Fruit fly (Drosophila melanogaster): ENCODE data around the gene Ulp1.
A peak's percentile ranks its signal among the peaks of the same experiment; 100 is the strongest.

Gene Ulp1

dm6 chrX:19155922-19156437, 52.0 kb downstream of the Ulp1 start (continued):
- peak; percentile 63 for TF ChIP-seq H2.0 (GFP tag; IDR thresholded peaks at IDR 0.05)
- peak; percentile 82 for TF ChIP-seq CG18599 (GFP tag; optimal IDR thresholded peaks at IDR 0.05)
- TF ChIP-seq CG9727 (GFP tag; optimal IDR thresholded peaks at IDR 0.05), result peak; percentile 96
- TF ChIP-seq CG4404 (GFP tag; IDR thresholded peaks at IDR 0.05), result peak; percentile 92
- TF ChIP-seq CG15073 (GFP tag; optimal IDR thresholded peaks at IDR 0.05), result peak; percentile 30
- peak; percentile 33 for TF ChIP-seq CG11723 (GFP tag; optimal IDR thresholded peaks at IDR 0.05)
- no peak for TF ChIP-seq Doc2 (GFP tag; IDR thresholded peaks at IDR 0.05)
- TF ChIP-seq odd (GFP tag; optimal IDR thresholded peaks at IDR 0.05), result peak; percentile 82
- no peak for TF ChIP-seq HmgD (GFP tag; optimal IDR thresholded peaks at IDR 0.05)
- peak; percentile 95 for TF ChIP-seq zfh1 (GFP tag; IDR thresholded peaks at IDR 0.05)
- peak; percentile 82 for TF ChIP-seq Med (GFP tag)
- TF ChIP-seq yki (optimal IDR thresholded peaks at IDR 0.05), result no peak
- peak; percentile 64 for TF ChIP-seq Rx (GFP tag; IDR thresholded peaks at IDR 0.05)
- TF ChIP-seq CG6854 (GFP tag; optimal IDR thresholded peaks at IDR 0.05), result peak; percentile 50
- peak; percentile 43 for TF ChIP-seq cato (GFP tag; optimal IDR thresholded peaks at IDR 0.05; ENCODE audit: borderline replicate concordance)
- no peak for TF ChIP-seq tx (GFP tag; optimal IDR thresholded peaks at IDR 0.05)
- peak; percentile 87 for TF ChIP-seq otp (GFP tag; IDR thresholded peaks at IDR 0.05)
- TF ChIP-seq CG9215 (GFP tag; IDR thresholded peaks at IDR 0.05), result peak; percentile 70
- no peak for TF ChIP-seq h (optimal IDR thresholded peaks at IDR 0.05)
- no peak for TF ChIP-seq dm (GFP tag; optimal IDR thresholded peaks at IDR 0.05)
- peak; percentile 93 for TF ChIP-seq gem (tag; optimal IDR thresholded peaks at IDR 0.05)
- peak; percentile 61 for TF ChIP-seq CG18476 (GFP tag; optimal IDR thresholded peaks at IDR 0.05)
- TF ChIP-seq ATbp (GFP tag; optimal IDR thresholded peaks at IDR 0.05), result peak; percentile 56
- TF ChIP-seq Kr (GFP tag; optimal IDR thresholded peaks at IDR 0.05), result no peak
- TF ChIP-seq CG12744 (GFP tag; optimal IDR thresholded peaks at IDR 0.05), result no peak
- no peak for TF ChIP-seq ash1 (GFP tag; optimal IDR thresholded peaks at IDR 0.05)
- TF ChIP-seq nmo (GFP tag; optimal IDR thresholded peaks at IDR 0.05), result peak; percentile 88
- peak; percentile 78 for TF ChIP-seq lbe (GFP tag; optimal IDR thresholded peaks at IDR 0.05)
- peak; percentile 29 for TF ChIP-seq bab2 (GFP tag; optimal IDR thresholded peaks at IDR 0.05)
- peak; percentile 29 for TF ChIP-seq CrebB (tag; optimal IDR thresholded peaks at IDR 0.05)
- peak; percentile 81 for TF ChIP-seq Ssrp (tag; optimal IDR thresholded peaks at IDR 0.05)
- TF ChIP-seq ab (GFP tag; optimal IDR thresholded peaks at IDR 0.05), result no peak
- TF ChIP-seq bcd (GFP tag; optimal IDR thresholded peaks at IDR 0.05), result peak; percentile 78
- TF ChIP-seq CG3847 (GFP tag; IDR thresholded peaks at IDR 0.05), result peak; percentile 61
- no peak for TF ChIP-seq CG3163 (GFP tag; optimal IDR thresholded peaks at IDR 0.05)
- peak; percentile 59 to 64 for TF ChIP-seq Hr51 (GFP tag; optimal IDR thresholded peaks at IDR 0.05)
- peak; percentile 67 for TF ChIP-seq kay (GFP tag; optimal IDR thresholded peaks at IDR 0.05)
- TF ChIP-seq Mes4 (GFP tag; optimal IDR thresholded peaks at IDR 0.05), result no peak
- peak; percentile 71 for TF ChIP-seq Usf (GFP tag; optimal IDR thresholded peaks at IDR 0.05)
- TF ChIP-seq B-H1 (GFP tag; IDR thresholded peaks at IDR 0.05), result peak; percentile 75
- TF ChIP-seq ewg (GFP tag; optimal IDR thresholded peaks at IDR 0.05), result peak; percentile 46
- no peak for TF ChIP-seq CG10565 (GFP tag; optimal IDR thresholded peaks at IDR 0.05)
- peak; percentile 20 for TF ChIP-seq CG12769 (tag; optimal IDR thresholded peaks at IDR 0.05)
- TF ChIP-seq dmrt99B (tag; optimal IDR thresholded peaks at IDR 0.05), result peak; percentile 80
- peak; percentile 72 for TF ChIP-seq ttk (GFP tag; IDR thresholded peaks at IDR 0.05)
- TF ChIP-seq NC2β (GFP tag; optimal IDR thresholded peaks at IDR 0.05), result peak; percentile 4
- TF ChIP-seq Hr39 (optimal IDR thresholded peaks at IDR 0.05), result no peak
- peak in 1 of 2 experiments; percentile 20 for TF ChIP-seq crp (GFP tag; optimal IDR thresholded peaks at IDR 0.05)
- TF ChIP-seq CG2202 (tag; optimal IDR thresholded peaks at IDR 0.05), result peak; percentile 90
- peak; percentile 83 for TF ChIP-seq CG4820 (GFP tag; optimal IDR thresholded peaks at IDR 0.05)
- peak; percentile 87 for TF ChIP-seq Ets65A (GFP tag)
- peak; percentile 51; the same call in 1 of the 3 replicates for TF ChIP-seq Optix (GFP tag; IDR thresholded peaks at IDR 0.05)

Data from whole organism, embryonic.